Fruit fly (Drosophila melanogaster) Kc167 (cell line): ENCODE measurements around the gene CG2157.

Experiments
- Myc ChIP-seq: fragments of >200 bp; optimal IDR thresholded peaks from 2 replicates; lab custom pipeline; 2017; ENCODE audit warnings: missing external identifiers
- Sin3A ChIP-seq: fragments of >200 bp; optimal IDR thresholded peaks from 2 replicates; lab custom pipeline; 2018; ENCODE audit warnings: missing external identifiers
- h ChIP-seq: fragments of >200 bp; optimal IDR thresholded peaks from 3 replicates; lab custom pipeline; 2018; ENCODE audit warnings: missing external identifiers
- insv ChIP-seq: fragments of >200 bp; optimal IDR thresholded peaks from 3 replicates; lab custom pipeline; 2018; ENCODE audit warnings: missing external identifiers
- psq ChIP-seq: fragments of >200 bp; optimal IDR thresholded peaks from 2 replicates; lab custom pipeline; 2017; ENCODE audit warnings: missing external identifiers
- ttk ChIP-seq: sonication (Bioruptor generic); optimal IDR thresholded peaks from 2 replicates; lab custom pipeline; 2017; ENCODE audit warnings: missing external identifiers

DNA sequence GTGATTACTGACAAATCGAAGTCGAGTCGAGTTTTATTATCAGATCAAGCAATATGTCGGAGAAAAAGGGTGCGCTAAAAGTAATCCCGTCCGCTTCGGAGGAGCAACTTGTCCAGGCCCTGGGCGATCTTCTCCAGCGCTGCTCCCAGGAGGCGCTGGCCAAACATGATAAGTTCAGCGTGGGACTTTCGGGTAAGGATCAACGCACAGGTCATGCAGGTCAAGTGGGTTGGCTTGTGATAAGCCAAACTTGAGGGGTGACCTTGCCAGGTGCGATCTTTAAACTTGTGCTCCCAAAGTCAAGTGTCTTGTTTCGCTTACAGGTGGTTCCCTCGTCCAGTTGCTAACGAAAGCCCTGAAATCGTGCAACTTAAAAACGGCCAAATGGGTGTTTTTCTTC is 21.6 kb upstream of the CG2157 start:
- TF ChIP-seq psq (no peak), h (lab: Kevin White, UChicago) (no peak), Sin3A (lab: Kevin White, UChicago) (no peak), ttk (no peak), Myc (lab: Kevin White, UChicago) (no peak), insv (no peak)
